Worm (Caenorhabditis elegans): ENCODE data around the gene F14H12.6.

F14H12.6 gene

ce11 chrX:4386493-4386892 is 29.1 kb upstream of the F14H12.6 start:
- TF ChIP-seq C34F6.9 (tag; optimal IDR thresholded peaks at IDR 0.05) = no peak
- peak; percentile 41 for TF ChIP-seq gmeb-1 (tag; optimal IDR thresholded peaks at IDR 0.05)
- peak; percentile 71 for TF ChIP-seq nhr-25 (tag; optimal IDR thresholded peaks at IDR 0.05)
- TF ChIP-seq F13H6.1 (tag; optimal IDR thresholded peaks at IDR 0.05) = no peak
- no peak for TF ChIP-seq nhr-237 (tag; optimal IDR thresholded peaks at IDR 0.05)
- TF ChIP-seq aly-2 (tag; optimal IDR thresholded peaks at IDR 0.05) = no peak
- no peak for TF ChIP-seq mab-5 (tag; optimal IDR thresholded peaks at IDR 0.05)
- TF ChIP-seq fos-1 (tag; optimal IDR thresholded peaks at IDR 0.05) = no peak
- TF ChIP-seq egl-27 (tag; optimal IDR thresholded peaks at IDR 0.05) = no peak
- no peak for TF ChIP-seq mdl-1 (tag; optimal IDR thresholded peaks at IDR 0.05)
- TF ChIP-seq skn-1 (tag; optimal IDR thresholded peaks at IDR 0.05) = no peak
- no peak for TF ChIP-seq R02D3.7 (tag; optimal IDR thresholded peaks at IDR 0.05)

ce11 chrX:4383316-4383936 is 26.1 kb upstream of the F14H12.6 start, which contains the start of gene lst-2:
Gene lst-2 (minus strand): TSS chrX:4383366.
- TF ChIP-seq unc-55 (GFP tag; optimal IDR thresholded peaks at IDR 0.05) (peak; percentile 11), skn-1 (tag; optimal IDR thresholded peaks at IDR 0.05) (no peak)

- TF ChIP-seq egl-27 (tag; optimal IDR thresholded peaks at IDR 0.05) = no peak
- TF ChIP-seq ceh-82 (tag; optimal IDR thresholded peaks at IDR 0.05) = no peak
- TF ChIP-seq ztf-11 (tag; optimal IDR thresholded peaks at IDR 0.05) = no peak
- no peak for TF ChIP-seq sma-9 (GFP tag; optimal IDR thresholded peaks at IDR 0.05)
- TF ChIP-seq sma-9 (tag; optimal IDR thresholded peaks at IDR 0.05) = no peak
- no peak for TF ChIP-seq ztf-1 (GFP tag; conservative IDR thresholded peaks at IDR 0.05)
- no peak for TF ChIP-seq ceh-16 (tag; optimal IDR thresholded peaks at IDR 0.05)
- no peak for TF ChIP-seq nhr-23 (tag; optimal IDR thresholded peaks at IDR 0.05)
- TF ChIP-seq peb-1 (tag; optimal IDR thresholded peaks at IDR 0.05) = no peak
- no peak for TF ChIP-seq mbf-1 (tag; optimal IDR thresholded peaks at IDR 0.05)
- no peak for TF ChIP-seq unc-55 (GFP tag; optimal IDR thresholded peaks at IDR 0.05)
- TF ChIP-seq nhr-77 (tag; optimal IDR thresholded peaks at IDR 0.05) = no peak
- TF ChIP-seq C34F6.9 (tag; optimal IDR thresholded peaks at IDR 0.05) = no peak
- TF ChIP-seq crh-2 (tag; optimal IDR thresholded peaks at IDR 0.05) = no peak
- no peak for TF ChIP-seq lin-39 (tag; optimal IDR thresholded peaks at IDR 0.05)
- no peak for TF ChIP-seq sma-3 (GFP tag; optimal IDR thresholded peaks at IDR 0.05)
- no peak for TF ChIP-seq ama-1 (optimal IDR thresholded peaks at IDR 0.05)
- TF ChIP-seq snpc-4 (tag; optimal IDR thresholded peaks at IDR 0.05) = no peak
- TF ChIP-seq blmp-1 (tag; optimal IDR thresholded peaks at IDR 0.05; ENCODE audit: insufficient read depth) = no peak
- no peak for TF ChIP-seq elt-1 (tag; optimal IDR thresholded peaks at IDR 0.05)
- TF ChIP-seq lin-13 (GFP tag; optimal IDR thresholded peaks at IDR 0.05) = no peak
These were observed 20.3 kb upstream of the F14H12.6 start, which contains the start of gene R160.12 for ce11 chrX:4377689-4378088. Gene R160.12 (minus strand): TSS chrX:4377789.

- TF ChIP-seq aly-2 (tag; optimal IDR thresholded peaks at IDR 0.05) (no peak), dmd-4 (tag; optimal IDR thresholded peaks at IDR 0.05) (no peak), blmp-1 (tag; optimal IDR thresholded peaks at IDR 0.05; ENCODE audit: insufficient read depth) (no peak), lin-11 (tag; optimal IDR thresholded peaks at IDR 0.05) (no peak), R02D3.7 (tag; optimal IDR thresholded peaks at IDR 0.05) (no peak), ZK546.5 (tag; optimal IDR thresholded peaks at IDR 0.05) (no peak), skn-1 (tag; optimal IDR thresholded peaks at IDR 0.05) (no peak), nhr-129 (tag; optimal IDR thresholded peaks at IDR 0.05) (no peak), ztf-11 (tag; optimal IDR thresholded peaks at IDR 0.05) (no peak), unc-62 (GFP tag; optimal IDR thresholded peaks at IDR 0.05) (no peak), Y55F3AM.14 (GFP tag; optimal IDR thresholded peaks at IDR 0.05) (no peak), zag-1 (tag; optimal IDR thresholded peaks at IDR 0.05) (no peak)
These were observed 19.4 kb upstream of the F14H12.6 start, which contains the start of gene R160.2 for ce11 chrX:4376801-4377200. Gene R160.2 (minus strand): TSS chrX:4376901.

Measured in whole organism, L2 larva.